Fruit fly (Drosophila melanogaster) Kc167 (cell line): ENCODE data around the gene ab.

ENCODE experiments used
- Myc ChIP-seq: fragments of >200 bp; optimal IDR thresholded peaks from 2 replicates; lab custom pipeline; 2017; ENCODE audit warnings: missing external identifiers
- Sin3A ChIP-seq: fragments of >200 bp; optimal IDR thresholded peaks from 2 replicates; lab custom pipeline; 2018; ENCODE audit warnings: missing external identifiers
- psq ChIP-seq: fragments of >200 bp; optimal IDR thresholded peaks from 2 replicates; lab custom pipeline; 2017; ENCODE audit warnings: missing external identifiers

DNA sequence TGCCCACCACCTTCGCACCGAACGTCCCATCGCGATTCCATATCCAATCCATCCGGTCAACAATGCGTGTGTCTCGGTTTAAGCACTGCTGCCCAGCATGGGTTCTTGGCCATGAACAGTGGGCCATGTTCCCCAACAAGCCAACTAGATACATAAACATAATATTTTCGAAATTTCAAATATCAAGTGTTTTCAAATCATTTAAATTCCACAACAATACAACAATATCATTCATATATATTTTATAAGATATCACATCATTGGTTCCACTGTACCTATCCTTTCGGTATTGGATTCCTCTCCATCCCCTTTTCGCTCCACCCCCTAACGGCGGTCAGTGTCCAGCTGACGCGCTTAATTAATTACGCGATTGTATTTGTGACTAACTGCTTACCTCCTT lies 11.6 kb downstream of the ab start:
- TF ChIP-seq Sin3A (lab: Kevin White, UChicago) (no peak), Myc (lab: Kevin White, UChicago) (no peak), psq (lab: Kevin White, UChicago) (no peak)
